Worm (Caenorhabditis elegans): Measurements from ENCODE around the gene F59A1.6.

ce11 chrV:17728757-17729156 lies 43.8 kb downstream of the F59A1.6 start:
- TF ChIP-seq unc-55 (GFP tag; optimal IDR thresholded peaks at IDR 0.05) (no peak), blmp-1 (tag; optimal IDR thresholded peaks at IDR 0.05; ENCODE audit: insufficient read depth) (no peak)
